Fruit fly (Drosophila melanogaster): Measurements from ENCODE around the gene Fancd2.
A peak's percentile ranks its signal among the peaks of the same experiment; 100 is the strongest.

Gene Fancd2

dm6 chr3R:20838787-20839186 lies 22.8 kb upstream of the Fancd2 start:
- TF ChIP-seq Pif1A (GFP tag; optimal IDR thresholded peaks at IDR 0.05) (no peak), Snoo (tag; optimal IDR thresholded peaks at IDR 0.05) (no peak), CG12605 (GFP tag; IDR thresholded peaks at IDR 0.05) (no peak), Ets98B (GFP tag; IDR thresholded peaks at IDR 0.05) (no peak), CG34367 (tag; optimal IDR thresholded peaks at IDR 0.05) (no peak), fd96Ca (GFP tag; IDR thresholded peaks at IDR 0.05) (no peak), CG13204 (GFP tag; optimal IDR thresholded peaks at IDR 0.05) (no peak), rn (GFP tag; IDR thresholded peaks at IDR 0.05) (no peak), CG17806 (tag; optimal IDR thresholded peaks at IDR 0.05) (no peak), EcR (GFP tag; optimal IDR thresholded peaks at IDR 0.05) (no peak), CG32121 (GFP tag; IDR thresholded peaks at IDR 0.05) (no peak), CG4496 (GFP tag; IDR thresholded peaks at IDR 0.05) (no peak), Pif1B (GFP tag; optimal IDR thresholded peaks at IDR 0.05) (no peak), CG10348 (GFP tag; IDR thresholded peaks at IDR 0.05) (no peak), CG14655 (GFP tag; optimal IDR thresholded peaks at IDR 0.05) (no peak)

- TF ChIP-seq CG15710 (tag; optimal IDR thresholded peaks at IDR 0.05) (no peak), CG14655 (GFP tag; optimal IDR thresholded peaks at IDR 0.05) (no peak), Pif1A (GFP tag; optimal IDR thresholded peaks at IDR 0.05) (no peak), D1 (tag; optimal IDR thresholded peaks at IDR 0.05) (no peak)
These were observed 21.3 kb upstream of the Fancd2 start for dm6 chr3R:20837242-20837664.

DNA sequence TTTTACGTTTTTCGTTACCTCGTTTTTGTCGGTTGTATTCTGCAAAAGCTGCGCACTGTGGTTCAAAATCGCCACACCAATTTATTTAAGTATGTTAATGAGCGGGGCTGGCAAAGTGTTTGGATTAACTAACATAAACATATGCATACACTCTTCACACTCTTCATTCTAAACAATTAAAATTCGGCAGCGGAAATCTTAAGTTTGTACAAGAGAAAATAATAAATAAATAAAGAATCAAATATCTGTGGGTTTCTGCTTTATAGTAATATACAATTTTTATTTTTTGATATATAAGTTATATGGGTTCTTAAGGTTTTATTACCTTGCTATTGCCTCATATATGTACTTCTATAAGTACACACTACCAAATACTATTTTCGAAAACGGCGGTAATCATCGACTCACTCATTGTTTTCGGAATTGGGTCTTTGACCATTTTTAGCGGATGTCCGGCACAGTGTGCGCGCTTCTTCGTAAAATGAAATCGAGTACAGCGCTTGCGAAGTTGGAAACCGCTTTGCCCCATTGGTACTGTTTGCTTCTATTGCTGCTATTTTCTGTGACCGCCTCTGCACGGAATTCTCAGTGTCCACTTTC lies 20.4 kb upstream of the Fancd2 start:
- TF ChIP-seq CG34367 (tag; optimal IDR thresholded peaks at IDR 0.05) (no peak), CG32121 (GFP tag; IDR thresholded peaks at IDR 0.05) (no peak), CG14655 (GFP tag; optimal IDR thresholded peaks at IDR 0.05) (peak; percentile 72), rn (GFP tag; IDR thresholded peaks at IDR 0.05) (no peak), CG13204 (GFP tag; optimal IDR thresholded peaks at IDR 0.05) (no peak), Ets98B (GFP tag; IDR thresholded peaks at IDR 0.05) (no peak), CG17806 (tag; optimal IDR thresholded peaks at IDR 0.05) (peak; percentile 0), Pif1B (GFP tag; optimal IDR thresholded peaks at IDR 0.05) (peak; percentile 8), CG15710 (tag; optimal IDR thresholded peaks at IDR 0.05) (peak; percentile 6), Pif1A (GFP tag; optimal IDR thresholded peaks at IDR 0.05) (peak; percentile 17), CG4496 (GFP tag; IDR thresholded peaks at IDR 0.05) (0 out of 3 replicates have a peak, but pooled peaks have one; percentile 23), CG8159 (tag; optimal IDR thresholded peaks at IDR 0.05) (no peak), CG8301 (tag; optimal IDR thresholded peaks at IDR 0.05) (peak; percentile 49), Snoo (tag; optimal IDR thresholded peaks at IDR 0.05) (no peak), CG9948 (tag; optimal IDR thresholded peaks at IDR 0.05) (no peak), EcR (GFP tag; optimal IDR thresholded peaks at IDR 0.05) (no peak), CG12605 (GFP tag; IDR thresholded peaks at IDR 0.05) (no peak), CG10348 (GFP tag; IDR thresholded peaks at IDR 0.05) (no peak), gl (tag; optimal IDR thresholded peaks at IDR 0.05) (no peak), fd96Ca (GFP tag; IDR thresholded peaks at IDR 0.05) (no peak), D1 (tag; optimal IDR thresholded peaks at IDR 0.05) (no peak)

DNA sequence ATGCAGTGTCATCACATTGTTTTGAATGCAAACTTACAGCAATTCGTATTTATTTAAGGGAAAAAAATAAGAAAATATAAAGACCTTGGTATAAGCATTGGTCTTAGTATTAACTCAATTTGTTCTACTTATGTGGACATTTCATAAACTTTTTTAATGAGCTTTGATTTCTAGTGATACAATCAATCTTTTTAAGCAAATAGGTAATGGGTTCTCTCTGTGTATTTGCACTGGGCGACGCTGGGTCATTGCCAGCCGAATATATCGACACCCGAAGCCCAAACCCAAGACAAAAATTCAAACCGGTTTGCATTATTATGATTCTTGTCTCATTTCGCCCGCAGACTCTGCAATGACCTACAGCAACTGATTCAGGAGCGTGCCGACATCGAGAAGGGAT lies 19.5 kb upstream of the Fancd2 start:
- TF ChIP-seq Pif1B (GFP tag; optimal IDR thresholded peaks at IDR 0.05) (peak; percentile 18), CG8159 (tag; optimal IDR thresholded peaks at IDR 0.05) (no peak), CG15710 (tag; optimal IDR thresholded peaks at IDR 0.05) (no peak), CG17806 (tag; optimal IDR thresholded peaks at IDR 0.05) (no peak), Snoo (tag; optimal IDR thresholded peaks at IDR 0.05) (peak; percentile 6), CG14655 (GFP tag; optimal IDR thresholded peaks at IDR 0.05) (no peak), CG9948 (tag; optimal IDR thresholded peaks at IDR 0.05) (no peak), CG32121 (GFP tag; IDR thresholded peaks at IDR 0.05) (no peak), gl (tag; optimal IDR thresholded peaks at IDR 0.05) (no peak), EcR (GFP tag; optimal IDR thresholded peaks at IDR 0.05) (peak; percentile 36), fd96Ca (GFP tag; IDR thresholded peaks at IDR 0.05) (no peak), CG13204 (GFP tag; optimal IDR thresholded peaks at IDR 0.05) (no peak), CG12605 (GFP tag; IDR thresholded peaks at IDR 0.05) (no peak), Pif1A (GFP tag; optimal IDR thresholded peaks at IDR 0.05) (no peak), CG4496 (GFP tag; IDR thresholded peaks at IDR 0.05) (no peak), D1 (tag; optimal IDR thresholded peaks at IDR 0.05) (no peak), Ets98B (GFP tag; IDR thresholded peaks at IDR 0.05) (no peak)

dm6 chr3R:20834770-20835183 lies 18.8 kb upstream of the Fancd2 start:
- no peak for TF ChIP-seq EcR (GFP tag; optimal IDR thresholded peaks at IDR 0.05)
- TF ChIP-seq CG34367 (tag; optimal IDR thresholded peaks at IDR 0.05): no peak
- no peak for TF ChIP-seq Pif1B (GFP tag; optimal IDR thresholded peaks at IDR 0.05)
- no peak for TF ChIP-seq Ets98B (GFP tag; IDR thresholded peaks at IDR 0.05)
- no peak for TF ChIP-seq CG8159 (tag; optimal IDR thresholded peaks at IDR 0.05)
- TF ChIP-seq CG14655 (GFP tag; optimal IDR thresholded peaks at IDR 0.05): no peak
- TF ChIP-seq Pif1A (GFP tag; optimal IDR thresholded peaks at IDR 0.05): no peak
- no peak for TF ChIP-seq CG13204 (GFP tag; optimal IDR thresholded peaks at IDR 0.05)
- TF ChIP-seq fd96Ca (GFP tag; IDR thresholded peaks at IDR 0.05): no peak
- no peak for TF ChIP-seq gl (tag; optimal IDR thresholded peaks at IDR 0.05)
- TF ChIP-seq CG15710 (tag; optimal IDR thresholded peaks at IDR 0.05): no peak

DNA sequence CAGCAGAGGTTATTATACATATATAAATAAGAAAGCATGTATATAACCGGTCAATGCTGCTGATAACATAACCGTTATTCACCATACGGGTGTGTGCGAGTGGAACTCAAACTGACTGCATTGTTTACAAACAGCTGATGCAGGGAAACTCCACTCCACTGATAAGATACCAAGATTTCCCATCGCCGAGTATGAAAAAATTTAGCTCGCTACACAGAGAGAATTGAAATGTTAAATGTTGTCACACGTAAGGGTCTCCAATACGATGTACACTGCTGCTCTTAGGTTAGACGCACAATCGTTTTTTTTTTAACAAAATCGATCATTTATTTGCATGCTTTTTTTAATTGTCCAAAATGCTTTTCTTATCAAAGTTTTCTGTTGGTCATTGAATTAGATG lies 17.7 kb upstream of the Fancd2 start:
- TF ChIP-seq CG8301 (tag; optimal IDR thresholded peaks at IDR 0.05) (peak; percentile 12), CG4496 (GFP tag; IDR thresholded peaks at IDR 0.05) (peak; percentile 63; the same call in 1 of the 3 replicates), CG14655 (GFP tag; optimal IDR thresholded peaks at IDR 0.05) (peak; percentile 5), Pif1A (GFP tag; optimal IDR thresholded peaks at IDR 0.05) (peak; percentile 5), Ets98B (GFP tag; IDR thresholded peaks at IDR 0.05) (peak; percentile 33), CG15710 (tag; optimal IDR thresholded peaks at IDR 0.05) (peak; percentile 10), CG9948 (tag; optimal IDR thresholded peaks at IDR 0.05) (peak; percentile 3), CG13204 (GFP tag; optimal IDR thresholded peaks at IDR 0.05) (no peak), fd96Ca (GFP tag; IDR thresholded peaks at IDR 0.05) (peak; percentile 21; the same call in 1 of the 3 replicates), Pif1B (GFP tag; optimal IDR thresholded peaks at IDR 0.05) (no peak), CG10348 (GFP tag; IDR thresholded peaks at IDR 0.05) (no peak)

All from whole organism, pupa.